Fruit fly (Drosophila melanogaster) whole organism, embryonic: ENCODE measurements around the gene Sema5c.
A peak's percentile ranks its signal among the peaks of the same experiment; 100 is the strongest.

ENCODE experiments used
- B-H2 ChIP-seq: fragments of 200-800 bp; sonication (Bioruptor generic); optimal IDR thresholded peaks from 2 replicates; lab custom pipeline; 2018; ENCODE audit warnings: missing biosample characterization, mild to moderate bottlenecking, missing genetic modification characterization
- CG13775 ChIP-seq: fragments of 200-800 bp; sonication (Bioruptor generic); optimal IDR thresholded peaks from 3 replicates; lab custom pipeline; 2017; ENCODE audit warnings: missing biosample characterization, mild to moderate bottlenecking, missing genetic modification characterization
- CG5180 ChIP-seq: fragments of 200-800 bp; sonication (Bioruptor generic); optimal IDR thresholded peaks from 3 replicates; lab custom pipeline; 2017; ENCODE audit warnings: missing biosample characterization, missing genetic modification characterization, mild to moderate bottlenecking, moderate library complexity, missing genetic modification reagents
- Dad ChIP-seq: fragments of 200-800 bp; sonication (Bioruptor generic); optimal IDR thresholded peaks from 3 replicates; lab custom pipeline; 2016; ENCODE audit warnings: missing biosample characterization, missing genetic modification characterization
- Hr3 ChIP-seq: fragments of 200-800 bp; sonication (Bioruptor generic); optimal IDR thresholded peaks from 3 replicates; lab custom pipeline; 2016; ENCODE audit warnings: missing biosample characterization, missing genetic modification characterization
- Scr ChIP-seq: fragments of 200-800 bp; sonication (Bioruptor generic); IDR thresholded peaks from 2 replicates; pipeline ENCODE4 v1.3.6; 2022; ENCODE audit warnings: missing biosample characterization, missing genetic modification characterization; ENCODE audit not compliant: partially characterized antibody
- chn ChIP-seq: fragments of 200-800 bp; sonication (Bioruptor generic); optimal IDR thresholded peaks from 2 replicates; lab custom pipeline; 2016; ENCODE audit warnings: missing biosample characterization, missing genetic modification characterization
- danr ChIP-seq: fragments of 200-800 bp; sonication (Bioruptor generic); IDR thresholded peaks from 2 replicates; pipeline ENCODE4 v1.3.6; 2022; ENCODE audit warnings: missing biosample characterization, missing genetic modification characterization
- nerfin-2 ChIP-seq: fragments of 200-800 bp; sonication (Bioruptor generic); IDR thresholded peaks from 2 replicates; pipeline ENCODE4 v1.3.6; 2022; ENCODE audit warnings: missing biosample characterization, missing genetic modification characterization; ENCODE audit not compliant: partially characterized antibody

- TF ChIP-seq chn (GFP tag; lab: Kevin White, UChicago) (peak; percentile 32), CG5180 (GFP tag; lab: Kevin White, UChicago) (no peak), Dad (GFP tag; lab: Kevin White, UChicago) (no peak), danr (GFP tag; lab: Robert Waterston, UW) (no peak), Hr3 (GFP tag; lab: Kevin White, UChicago) (no peak), Scr (GFP tag; lab: Robert Waterston, UW) (no peak), nerfin-2 (GFP tag; lab: Robert Waterston, UW) (no peak), CG13775 (GFP tag; lab: Kevin White, UChicago) (peak; percentile 14), B-H2 (no peak)
Measured at dm6 chr3L:12053695-12054094, 27.9 kb downstream of the Sema5c start.
